Fruit fly (Drosophila melanogaster) whole organism, prepupa: ENCODE measurements around the gene RapGAP1.
A peak's percentile ranks its signal among the peaks of the same experiment; 100 is the strongest.

Source experiments
- Blimp-1 ChIP-seq: fragments of 200-800 bp; sonication (Bioruptor generic); optimal IDR thresholded peaks from 3 replicates; lab custom pipeline; 2017; ENCODE audit warnings: missing biosample characterization, missing genetic modification characterization, mild to moderate bottlenecking, moderate library complexity, missing genetic modification reagents
- CG10631 ChIP-seq: fragments of 200-800 bp; sonication (Bioruptor generic); optimal IDR thresholded peaks from 2 replicates; lab custom pipeline; 2016; ENCODE audit warnings: missing biosample characterization, missing genetic modification characterization
- CG11902 ChIP-seq: fragments of 200-800 bp; sonication (Bioruptor generic); optimal IDR thresholded peaks from 3 replicates; lab custom pipeline; 2016; ENCODE audit warnings: missing biosample characterization, missing genetic modification characterization
- CG15336 ChIP-seq: fragments of 200-800 bp; sonication (Bioruptor generic); IDR thresholded peaks from 2 replicates; pipeline ENCODE4 v1.3.6; 2022; ENCODE audit warnings: missing biosample characterization, missing genetic modification characterization
- CG1621 ChIP-seq: fragments of 200-800 bp; sonication (Bioruptor generic); optimal IDR thresholded peaks from 3 replicates; lab custom pipeline; 2018; ENCODE audit warnings: missing biosample characterization, mild to moderate bottlenecking, missing genetic modification characterization
- CG16779 ChIP-seq: fragments of 200-800 bp; sonication (Bioruptor generic); optimal IDR thresholded peaks from 3 replicates; lab custom pipeline; 2017; ENCODE audit warnings: missing biosample characterization, mild to moderate bottlenecking, missing genetic modification characterization
- CG31627 ChIP-seq: fragments of 200-800 bp; sonication (Bioruptor generic); optimal IDR thresholded peaks from 3 replicates; lab custom pipeline; 2016; ENCODE audit warnings: missing biosample characterization, missing genetic modification characterization
- CG32006 ChIP-seq: fragments of 200-800 bp; sonication (Bioruptor generic); optimal IDR thresholded peaks from 3 replicates; lab custom pipeline; 2017; ENCODE audit warnings: missing biosample characterization, mild to moderate bottlenecking, missing genetic modification characterization
- CG34406 ChIP-seq: fragments of 200-800 bp; sonication (Bioruptor generic); optimal IDR thresholded peaks from 3 replicates; lab custom pipeline; 2016; ENCODE audit warnings: missing biosample characterization, missing genetic modification characterization
- CG3919 ChIP-seq: fragments of 200-800 bp; sonication (Bioruptor generic); optimal IDR thresholded peaks from 3 replicates; lab custom pipeline; 2016; ENCODE audit warnings: missing biosample characterization, missing genetic modification characterization
- CG4318 ChIP-seq: fragments of 200-800 bp; sonication (Bioruptor generic); optimal IDR thresholded peaks from 3 replicates; lab custom pipeline; 2017; ENCODE audit warnings: missing biosample characterization, mild to moderate bottlenecking, missing genetic modification characterization
- CG6163 ChIP-seq: fragments of 200-800 bp; sonication (Bioruptor generic); IDR thresholded peaks from 3 replicates; pipeline ENCODE4 v1.3.6; 2022; ENCODE audit warnings: missing biosample characterization, missing genetic modification characterization
- CG6276 ChIP-seq: fragments of 200-800 bp; sonication (Bioruptor generic); optimal IDR thresholded peaks from 2 replicates; lab custom pipeline; 2017; ENCODE audit warnings: missing biosample characterization, mild to moderate bottlenecking, missing genetic modification characterization
- CG6792 ChIP-seq: fragments of 200-800 bp; sonication (Bioruptor generic); optimal IDR thresholded peaks from 3 replicates; lab custom pipeline; 2016; ENCODE audit warnings: missing biosample characterization, missing genetic modification characterization
- CG6808 ChIP-seq: fragments of 200-800 bp; sonication (Bioruptor generic); optimal IDR thresholded peaks from 3 replicates; lab custom pipeline; 2017; ENCODE audit warnings: missing biosample characterization, missing genetic modification characterization, mild to moderate bottlenecking, moderate library complexity, missing genetic modification reagents
- CG6854 ChIP-seq: fragments of 200-800 bp; sonication (Bioruptor generic); optimal IDR thresholded peaks from 2 replicates; lab custom pipeline; 2017; ENCODE audit warnings: missing biosample characterization, mild to moderate bottlenecking, missing genetic modification characterization
- CG7368 ChIP-seq: fragments of 200-800 bp; sonication (Bioruptor generic); optimal IDR thresholded peaks from 3 replicates; lab custom pipeline; 2016; ENCODE audit warnings: missing biosample characterization, missing genetic modification characterization
- CG8119 ChIP-seq: fragments of 200-800 bp; sonication (Bioruptor generic); IDR thresholded peaks from 3 replicates; pipeline ENCODE4 v1.3.6; 2022; ENCODE audit warnings: missing biosample characterization, missing genetic modification characterization
- CG8319 ChIP-seq: fragments of 200-800 bp; sonication (Bioruptor generic); optimal IDR thresholded peaks from 3 replicates; lab custom pipeline; 2016; ENCODE audit warnings: missing biosample characterization, missing genetic modification characterization
- CG8632 ChIP-seq: fragments of 200-800 bp; sonication (Bioruptor generic); optimal IDR thresholded peaks from 3 replicates; lab custom pipeline; 2016; ENCODE audit warnings: missing biosample characterization, missing genetic modification characterization
- CG9139 ChIP-seq: fragments of 200-800 bp; sonication (Bioruptor generic); optimal IDR thresholded peaks from 3 replicates; lab custom pipeline; 2017; ENCODE audit warnings: missing biosample characterization, mild to moderate bottlenecking, missing genetic modification characterization
- Eip75B ChIP-seq: fragments of 200-800 bp; sonication (Bioruptor generic); optimal IDR thresholded peaks from 3 replicates; lab custom pipeline; 2016; ENCODE audit warnings: missing biosample characterization, missing genetic modification characterization
- Eip93F ChIP-seq: fragments of 200-800 bp; sonication (Bioruptor generic); optimal IDR thresholded peaks from 2 replicates; lab custom pipeline; 2016; ENCODE audit warnings: missing biosample characterization, mild to moderate bottlenecking, missing genetic modification characterization
- Ets21C ChIP-seq: fragments of 200-800 bp; sonication (Bioruptor generic); optimal IDR thresholded peaks from 3 replicates; lab custom pipeline; 2016; ENCODE audit warnings: missing biosample characterization, missing genetic modification characterization
- Ets96B ChIP-seq: fragments of 200-800 bp; optimal IDR thresholded peaks from 2 replicates; lab custom pipeline; 2019; ENCODE audit warnings: missing biosample characterization, mild to moderate bottlenecking, missing genetic modification characterization, moderate library complexity
- Gug ChIP-seq: fragments of 200-800 bp; sonication (Bioruptor generic); IDR thresholded peaks from 2 replicates; pipeline ENCODE4 v1.3.6; 2022; ENCODE audit warnings: missing biosample characterization, missing genetic modification characterization
- Hr38 ChIP-seq: sonication (Bioruptor generic); optimal IDR thresholded peaks from 2 replicates; lab custom pipeline; 2016; ENCODE audit warnings: missing biosample characterization, missing genetic modification characterization
- Hr39 ChIP-seq: fragments of 200-800 bp; sonication (Bioruptor generic); optimal IDR thresholded peaks from 2 replicates; lab custom pipeline; 2016; ENCODE audit warnings: missing biosample characterization, missing genetic modification characterization
- Hr4 ChIP-seq: fragments of 200-800 bp; sonication (Bioruptor generic); optimal IDR thresholded peaks from 3 replicates; lab custom pipeline; 2016; ENCODE audit warnings: missing biosample characterization, missing genetic modification characterization
- Met ChIP-seq: fragments of 200-800 bp; sonication (Bioruptor generic); optimal IDR thresholded peaks from 3 replicates; lab custom pipeline; 2016; ENCODE audit warnings: missing biosample characterization, missing genetic modification characterization
- OdsH ChIP-seq: fragments of 200-800 bp; sonication (Bioruptor generic); optimal IDR thresholded peaks from 3 replicates; lab custom pipeline; 2016; ENCODE audit warnings: missing biosample characterization, missing genetic modification characterization
- Smox ChIP-seq: fragments of 200-800 bp; sonication (Bioruptor generic); optimal IDR thresholded peaks from 3 replicates; lab custom pipeline; 2016; ENCODE audit warnings: missing biosample characterization, missing genetic modification characterization
- Sox102F ChIP-seq: fragments of 200-800 bp; sonication (Bioruptor generic); optimal IDR thresholded peaks from 2 replicates; lab custom pipeline; 2016; ENCODE audit warnings: missing biosample characterization, mild to moderate bottlenecking, missing genetic modification characterization
- Sox14 ChIP-seq: fragments of 200-800 bp; sonication (Bioruptor generic); optimal IDR thresholded peaks from 3 replicates; lab custom pipeline; 2016; ENCODE audit warnings: missing biosample characterization, missing genetic modification characterization
- Sox15 ChIP-seq: fragments of 200-800 bp; sonication (Bioruptor generic); optimal IDR thresholded peaks from 3 replicates; lab custom pipeline; 2016; ENCODE audit warnings: missing biosample characterization, missing genetic modification characterization
- achi ChIP-seq: fragments of 200-800 bp; sonication (Bioruptor generic); optimal IDR thresholded peaks from 3 replicates; lab custom pipeline; 2016; ENCODE audit warnings: missing biosample characterization, missing genetic modification characterization
- acj6 ChIP-seq: fragments of 200-800 bp; sonication (Bioruptor generic); optimal IDR thresholded peaks from 3 replicates; lab custom pipeline; 2016; ENCODE audit warnings: missing biosample characterization, missing genetic modification characterization
- cyc ChIP-seq: fragments of 200-800 bp; sonication (Bioruptor generic); optimal IDR thresholded peaks from 3 replicates; lab custom pipeline; 2016; ENCODE audit warnings: missing biosample characterization, missing genetic modification characterization
- dac ChIP-seq: fragments of 200-800 bp; sonication (Bioruptor generic); optimal IDR thresholded peaks from 2 replicates; lab custom pipeline; 2017; ENCODE audit warnings: missing biosample characterization, mild to moderate bottlenecking, missing genetic modification characterization
- dsx ChIP-seq: fragments of 200-800 bp; optimal IDR thresholded peaks from 3 replicates; lab custom pipeline; 2019; ENCODE audit warnings: missing biosample characterization, mild to moderate bottlenecking, missing genetic modification characterization, moderate library complexity; ENCODE audit not compliant: poor library complexity, severe bottlenecking
- eg ChIP-seq: fragments of 200-800 bp; sonication (Bioruptor generic); IDR thresholded peaks from 3 replicates; pipeline ENCODE4 v1.3.6; 2022; ENCODE audit warnings: missing biosample characterization, missing genetic modification characterization
- esn ChIP-seq: fragments of 200-800 bp; sonication (Bioruptor generic); optimal IDR thresholded peaks from 2 replicates; lab custom pipeline; 2016; ENCODE audit warnings: missing biosample characterization, mild to moderate bottlenecking, missing genetic modification characterization, moderate library complexity
- fd85E ChIP-seq: fragments of 200-800 bp; sonication (Bioruptor generic); optimal IDR thresholded peaks from 3 replicates; lab custom pipeline; 2016; ENCODE audit warnings: missing biosample characterization, missing genetic modification characterization
- fkh ChIP-seq: fragments of 200-800 bp; sonication (Bioruptor generic); optimal IDR thresholded peaks from 3 replicates; lab custom pipeline; 2017; ENCODE audit warnings: missing biosample characterization, mild to moderate bottlenecking, missing genetic modification characterization, moderate library complexity
- lz ChIP-seq: fragments of 200-800 bp; sonication (Bioruptor generic); optimal IDR thresholded peaks from 3 replicates; lab custom pipeline; 2016; ENCODE audit warnings: missing biosample characterization, missing genetic modification characterization
- net ChIP-seq: fragments of 200-800 bp; sonication (Bioruptor generic); optimal IDR thresholded peaks from 3 replicates; lab custom pipeline; 2016; ENCODE audit warnings: missing biosample characterization, missing genetic modification characterization
- pdm3 ChIP-seq: fragments of 200-800 bp; sonication (Bioruptor generic); optimal IDR thresholded peaks from 3 replicates; lab custom pipeline; 2016; ENCODE audit warnings: missing biosample characterization, missing genetic modification characterization
- salr ChIP-seq, 2 experiments: fragments of 200-800 bp; sonication (Bioruptor generic); optimal IDR thresholded peaks; 3 replicates each; lab custom pipeline; 2016 to 2018; ENCODE audit warnings: missing biosample characterization in 2 of 2, missing genetic modification characterization in 2 of 2, mild to moderate bottlenecking in 1 of 2
- spab ChIP-seq: fragments of 200-800 bp; sonication (Bioruptor generic); optimal IDR thresholded peaks from 2 replicates; lab custom pipeline; 2017; ENCODE audit warnings: missing biosample characterization, mild to moderate bottlenecking, missing genetic modification characterization, missing genetic modification reagents
- ss ChIP-seq, 2 experiments: fragments of 200-800 bp; sonication (Bioruptor generic); optimal IDR thresholded peaks; 2 replicates in 1 of 2; 3 replicates in 1 of 2; lab custom pipeline; 2017 to 2018; ENCODE audit warnings: mild to moderate bottlenecking in 2 of 2, missing biosample characterization in 2 of 2, missing genetic modification characterization in 2 of 2, moderate library complexity in 1 of 2
- svp ChIP-seq: fragments of 200-800 bp; sonication (Bioruptor generic); peaks from one replicate; lab custom pipeline; 2016; ENCODE audit warnings: missing biosample characterization, missing genetic modification characterization
- topi ChIP-seq: fragments of 200-800 bp; sonication (Bioruptor generic); optimal IDR thresholded peaks from 3 replicates; lab custom pipeline; 2016; ENCODE audit warnings: missing biosample characterization, missing genetic modification characterization
- vri ChIP-seq: fragments of 200-800 bp; sonication (Bioruptor generic); optimal IDR thresholded peaks from 3 replicates; lab custom pipeline; 2016; ENCODE audit warnings: missing biosample characterization, mild to moderate bottlenecking, missing genetic modification characterization

The RapGAP1 gene

DNA sequence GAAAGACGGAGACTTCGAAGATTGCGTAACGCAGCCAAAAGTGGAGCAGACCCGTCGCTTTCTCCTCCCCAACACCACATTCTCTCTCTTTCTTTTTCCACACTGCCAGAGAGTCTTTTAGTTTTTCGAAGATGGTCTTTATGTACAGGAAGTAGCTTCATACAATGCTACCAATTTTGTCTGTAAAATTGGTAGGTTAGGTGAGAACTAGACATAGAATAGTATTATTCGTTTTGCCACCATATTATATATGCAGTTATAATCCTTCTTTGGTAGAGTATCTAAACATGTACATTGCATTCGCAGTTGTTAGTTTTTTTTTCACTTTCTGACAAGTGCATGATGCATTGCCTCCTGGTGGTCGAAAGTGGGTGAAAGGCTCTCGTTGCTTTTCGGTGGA, 18.7 kb upstream of the RapGAP1 start:
- TF ChIP-seq CG34406 (GFP tag; lab: Kevin White, UChicago) (peak; percentile 40), fkh (no peak), ss (GFP tag; optimal IDR thresholded peaks at IDR 0.05; lab: Kevin White, UChicago) (no peak), topi (GFP tag; lab: Kevin White, UChicago) (peak; percentile 60), CG6792 (GFP tag; lab: Kevin White, UChicago) (peak; percentile 28), CG4318 (peak; percentile 12), vri (GFP tag; lab: Kevin White, UChicago) (no peak), achi (GFP tag; lab: Kevin White, UChicago) (no peak), CG10631 (no peak), Ets21C (GFP tag; lab: Kevin White, UChicago) (no peak), CG8119 (peak; percentile 69), CG32006 (GFP tag; lab: Kevin White, UChicago) (peak; percentile 52), CG3919 (peak; percentile 31), CG6808 (GFP tag; lab: Kevin White, UChicago) (no peak), CG1621 (tag; lab: Kevin White, UChicago) (no peak), CG6163 (peak; percentile 50; the same call in 1 of the 3 replicates), CG15336 (GFP tag; lab: Robert Waterston, UW) (peak; percentile 64), CG16779 (tag; lab: Kevin White, UChicago) (no peak), Blimp-1 (GFP tag; lab: Kevin White, UChicago) (peak; percentile 40), fd85E (GFP tag; lab: Kevin White, UChicago) (no peak), Eip75B (GFP tag; lab: Kevin White, UChicago) (peak; percentile 9), CG9139 (GFP tag; lab: Kevin White, UChicago) (no peak), CG11902 (GFP tag; lab: Kevin White, UChicago) (peak; percentile 59), Sox14 (GFP tag; lab: Kevin White, UChicago) (no peak), OdsH (GFP tag; lab: Kevin White, UChicago) (peak; percentile 43), acj6 (GFP tag; lab: Kevin White, UChicago) (peak; percentile 12), cyc (GFP tag; lab: Kevin White, UChicago) (peak; percentile 41), dac (GFP tag; lab: Kevin White, UChicago) (peak; percentile 15), CG6854 (no peak), esn (GFP tag; lab: Kevin White, UChicago) (no peak), Met (GFP tag; lab: Kevin White, UChicago) (peak; percentile 23), spab (GFP tag; lab: Kevin White, UChicago) (no peak), salr (GFP tag; optimal IDR thresholded peaks at IDR 0.05; lab: Kevin White, UChicago) (no peak), Gug (GFP tag; lab: Robert Waterston, UW) (no peak), Sox102F (GFP tag; lab: Kevin White, UChicago) (no peak), pdm3 (GFP tag; lab: Kevin White, UChicago) (peak; percentile 15), Smox (GFP tag; lab: Kevin White, UChicago) (peak; percentile 35), Hr4 (GFP tag; lab: Kevin White, UChicago) (peak; percentile 63), CG6276 (peak; percentile 25), CG31627 (peak; percentile 28), Eip93F (no peak), lz (peak; percentile 23), CG8319 (GFP tag; lab: Kevin White, UChicago) (no peak), CG8632 (no peak), net (GFP tag; lab: Kevin White, UChicago) (no peak), Hr39 (GFP tag; lab: Kevin White, UChicago) (peak; percentile 54), svp (GFP tag; lab: Kevin White, UChicago) (peak; percentile 85), eg (GFP tag; lab: Robert Waterston, UW) (peak; percentile 58), Sox15 (GFP tag; lab: Kevin White, UChicago) (peak; percentile 17), dsx (GFP tag; lab: Kevin White, UChicago) (no peak), Hr38 (GFP tag; lab: Kevin White, UChicago) (no peak), Ets96B (tag; lab: Kevin White, UChicago) (no peak), CG7368 (no peak)
